Worm (Caenorhabditis elegans) whole organism, young adult: Measurements from ENCODE around the gene sprr-2.

ENCODE experiments used
- ama-1 ChIP-seq, 3 experiments: fragments of 150-350 bp in 1 of 3; sonication (generic microtip) in 2 of 3; optimal IDR thresholded peaks; 2 replicates each; lab custom pipeline; 2014 to 2018; ENCODE audit warnings: missing biosample characterization in 2 of 3, missing genetic modification characterization in 2 of 3, missing genetic modification reagents in 2 of 3
- bed-2 ChIP-seq: fragments of 200-800 bp; sonication (Bioruptor generic); IDR thresholded peaks from 2 replicates; pipeline ENCODE4 v1.3.6; 2022; ENCODE audit warnings: missing genetic modification reagents, missing genetic modification characterization, missing compliant biosample characterization
- lin-40 ChIP-seq: sonication (generic microtip); optimal IDR thresholded peaks from 2 replicates; lab custom pipeline; 2016; ENCODE audit warnings: missing genetic modification characterization, mild to moderate bottlenecking, missing compliant biosample characterization, missing genotype, missing genetic modification reagents
- ztf-28 ChIP-seq: fragments of 200-800 bp; sonication (Bioruptor generic); IDR thresholded peaks from 2 replicates; pipeline ENCODE4 v1.3.6; 2022; ENCODE audit warnings: missing genetic modification reagents, missing genetic modification characterization, missing compliant biosample characterization

DNA sequence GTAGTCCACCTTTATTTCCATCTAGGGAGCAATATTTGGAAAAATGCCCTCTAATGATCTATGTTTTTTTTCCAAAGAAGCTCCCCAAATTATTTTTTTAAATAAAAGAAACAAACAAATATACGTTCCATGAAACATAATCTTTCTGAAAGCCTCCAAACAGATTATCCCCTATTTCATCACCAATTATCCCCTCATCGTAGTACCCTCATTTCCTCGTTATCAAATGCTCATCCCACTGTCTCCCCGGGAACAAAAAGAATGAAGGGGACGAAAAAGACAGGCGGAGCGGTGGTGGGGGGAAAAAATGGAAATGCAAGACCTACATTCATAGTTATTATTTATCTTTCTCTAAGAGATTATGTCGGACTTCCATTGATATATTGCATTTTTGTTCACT, 4.2 kb downstream of the sprr-2 start:
- TF ChIP-seq bed-2 (GFP tag; lab: Robert Waterston, UW) (no peak), ztf-28 (GFP tag; lab: Robert Waterston, UW) (no peak), ama-1 (optimal IDR thresholded peaks at IDR 0.05; lab: Kevin White, UChicago) (no peak), ama-1 (GFP tag; optimal IDR thresholded peaks at IDR 0.05; lab: Kevin White, UChicago) (no peak), lin-40 (tag; lab: Kevin White, UChicago) (no peak)
